Worm (Caenorhabditis elegans) whole organism, young adult: ENCODE results near the gene pgl-1.

Source experiments
- B0261.1 ChIP-seq: sonication (generic microtip); optimal IDR thresholded peaks from 2 replicates; lab custom pipeline; 2016; ENCODE audit warnings: mild to moderate bottlenecking, missing genetic modification characterization, moderate library complexity, missing compliant biosample characterization
- B0336.3 ChIP-seq: fragments of 200-800 bp; sonication (Bioruptor generic); IDR thresholded peaks from 2 replicates; pipeline ENCODE4 v1.3.6; 2022; ENCODE audit warnings: missing genetic modification characterization, missing compliant biosample characterization
- D2030.7 ChIP-seq: fragments of 200-800 bp; sonication (Bioruptor generic); IDR thresholded peaks from 2 replicates; pipeline ENCODE4 v1.3.6; 2022; ENCODE audit warnings: missing genetic modification reagents, missing genetic modification characterization, missing compliant biosample characterization
- lag-1 ChIP-seq: fragments of 200-800 bp; sonication (Bioruptor generic); IDR thresholded peaks from 2 replicates; pipeline ENCODE4 v1.3.6; 2022; ENCODE audit warnings: missing genetic modification reagents, missing genetic modification characterization, missing compliant biosample characterization
- mxl-1 ChIP-seq: sonication (generic microtip); optimal IDR thresholded peaks from 2 replicates; lab custom pipeline; 2016; ENCODE audit warnings: missing genetic modification characterization, missing compliant biosample characterization
- sea-2 ChIP-seq: fragments of 200-800 bp; sonication (Bioruptor generic); IDR thresholded peaks from 2 replicates; pipeline ENCODE4 v1.3.6; 2022; ENCODE audit warnings: missing genetic modification characterization, missing compliant biosample characterization
- snpc-4 ChIP-seq, 5 experiments: fragments of 150-350 bp in 1 of 5; sonication (generic microtip) in 4 of 5; optimal IDR thresholded peaks; 2 replicates each; lab custom pipeline; 2014 to 2018; ENCODE audit warnings: missing genetic modification characterization in 5 of 5, missing biosample characterization in 3 of 5, antibody characterized with exemption in 2 of 5, mild to moderate bottlenecking in 2 of 5, missing compliant biosample characterization in 2 of 5, missing genotype in 2 of 5, moderate library complexity in 2 of 5, missing genetic modification reagents in 1 of 5
- tbp1 ChIP-seq: fragments of 200-800 bp; sonication (Bioruptor generic); optimal IDR thresholded peaks from 2 replicates; lab custom pipeline; 2018; ENCODE audit warnings: mild to moderate bottlenecking, missing genetic modification characterization, missing compliant biosample characterization
- unc-130 ChIP-seq: sonication (generic microtip); optimal IDR thresholded peaks from 2 replicates; lab custom pipeline; 2016; ENCODE audit warnings: missing genetic modification reagents, missing genetic modification characterization, missing compliant biosample characterization
- ztf-26 ChIP-seq: sonication (generic microtip); optimal IDR thresholded peaks from 2 replicates; lab custom pipeline; 2017; ENCODE audit warnings: missing genetic modification characterization, missing compliant biosample characterization
- ztf-6 ChIP-seq: fragments of 200-800 bp; sonication (Bioruptor generic); IDR thresholded peaks from 2 replicates; pipeline ENCODE4 v1.3.6; 2022; ENCODE audit warnings: missing genetic modification reagents, missing genetic modification characterization, missing compliant biosample characterization

- no peak for TF ChIP-seq D2030.7 (GFP tag; lab: Robert Waterston, UW)
- TF ChIP-seq B0336.3 (GFP tag; lab: Robert Waterston, UW) = no peak
- no peak for TF ChIP-seq sea-2 (GFP tag; lab: Robert Waterston, UW)
- TF ChIP-seq unc-130 (GFP tag; lab: Kevin White, UChicago) = no peak
- TF ChIP-seq tbp1 (GFP tag; lab: Kevin White, UChicago) = no peak
- TF ChIP-seq ztf-26 = no peak
- no peak for TF ChIP-seq ztf-6 (GFP tag; lab: Robert Waterston, UW)
- no peak for TF ChIP-seq snpc-4 (GFP tag; optimal IDR thresholded peaks at IDR 0.05; lab: Kevin White, UChicago)
- TF ChIP-seq snpc-4 (tag; optimal IDR thresholded peaks at IDR 0.05; lab: Kevin White, UChicago) = no peak
- TF ChIP-seq lag-1 (GFP tag; lab: Robert Waterston, UW) = no peak
- no peak for TF ChIP-seq B0261.1
- TF ChIP-seq mxl-1 (tag; lab: Kevin White, UChicago) = no peak
These were observed 5.9 kb downstream of the pgl-1 start, which contains the start of gene ZK381.62 for ce11 chrIV:6971213-6971612.
